Comparison of ENCODE assay signal across 5 fruit fly cellular contexts in genomic region chrX:17856458-17857277, dm6.
A peak's percentile ranks its signal among the peaks of the same experiment; 100 is the strongest.
TF ChIP-seq lines count a peak whose summit lies in the region.

Srx (plus strand) TSS chrX:17856974.

- no peak for TF ChIP-seq CTCF in whole organism, embryonic (GFP tag; optimal IDR thresholded peaks at IDR 0.05; lab: Kevin White, UChicago)

TF ChIP-seq in whole organism, adult, 20 proteins besides CTCF, POLR2A, EP300 and RAD21:
- TF ChIP-seq cnc (optimal IDR thresholded peaks at IDR 0.05; lab: Kevin White, UChicago) (no peak), kay (GFP tag; lab: Kevin White, UChicago; ENCODE audit: borderline replicate concordance) (no peak), bab1 (GFP tag; optimal IDR thresholded peaks at IDR 0.05; lab: Kevin White, UChicago) (peak; percentile 25), ovo (GFP tag; optimal IDR thresholded peaks at IDR 0.05; lab: Kevin White, UChicago) (peak; percentile 34), CG11617 (GFP tag; optimal IDR thresholded peaks at IDR 0.05; lab: Kevin White, UChicago) (peak; percentile 60), Clk (GFP tag; optimal IDR thresholded peaks at IDR 0.05; lab: Kevin White, UChicago) (no peak), CG1620 (GFP tag; optimal IDR thresholded peaks at IDR 0.05; lab: Kevin White, UChicago) (peak; percentile 54), cic (GFP tag; optimal IDR thresholded peaks at IDR 0.05; lab: Kevin White, UChicago) (peak; percentile 45), CG14711 (tag; optimal IDR thresholded peaks at IDR 0.05; lab: Kevin White, UChicago) (peak; percentile 89), pad (GFP tag; optimal IDR thresholded peaks at IDR 0.05; lab: Kevin White, UChicago) (peak; percentile 51), toe (GFP tag; optimal IDR thresholded peaks at IDR 0.05; lab: Kevin White, UChicago) (peak; percentile 64), CG33017 (tag; optimal IDR thresholded peaks at IDR 0.05; lab: Kevin White, UChicago) (no peak), tj (GFP tag; optimal IDR thresholded peaks at IDR 0.05; lab: Kevin White, UChicago) (peak; percentile 49), Mnt (GFP tag; optimal IDR thresholded peaks at IDR 0.05; lab: Kevin White, UChicago) (peak; percentile 59), CG7101 (tag; optimal IDR thresholded peaks at IDR 0.05; lab: Kevin White, UChicago) (peak; percentile 35)
TF ChIP-seq in whole organism, adult: peak in this region for 11.

TF ChIP-seq in whole organism, embryonic, 481 proteins besides CTCF, POLR2A, EP300 and RAD21 (continues in another document):
- TF ChIP-seq pzg (GFP tag; optimal IDR thresholded peaks at IDR 0.05; lab: Kevin White, UChicago) = peak; percentile 52
- TF ChIP-seq nom (GFP tag; optimal IDR thresholded peaks at IDR 0.05; lab: Kevin White, UChicago) = peak; percentile 37
- peak; percentile 60 for TF ChIP-seq CG18599 (GFP tag; optimal IDR thresholded peaks at IDR 0.05; lab: Kevin White, UChicago)
- TF ChIP-seq CG30431 (GFP tag; optimal IDR thresholded peaks at IDR 0.05; lab: Kevin White, UChicago) = no peak
- peak; percentile 27 for TF ChIP-seq CG12659 (GFP tag; optimal IDR thresholded peaks at IDR 0.05; lab: Kevin White, UChicago)
- TF ChIP-seq CG34376 (GFP tag; optimal IDR thresholded peaks at IDR 0.05; lab: Kevin White, UChicago) = peak; percentile 79
- peak in 1 of 2 experiments; percentile 33 for TF ChIP-seq dpn (GFP tag; optimal IDR thresholded peaks at IDR 0.05; lab: Kevin White, UChicago)
- no peak for TF ChIP-seq Hmx (GFP tag; optimal IDR thresholded peaks at IDR 0.05; lab: Kevin White, UChicago)
- no peak for TF ChIP-seq lov (optimal IDR thresholded peaks at IDR 0.05; lab: Kevin White, UChicago)
- TF ChIP-seq lov (GFP tag; IDR thresholded peaks at IDR 0.05; lab: Robert Waterston, UW) = no peak
- TF ChIP-seq CG13123 (GFP tag; optimal IDR thresholded peaks at IDR 0.05; lab: Kevin White, UChicago) = no peak
- TF ChIP-seq CG10543 (GFP tag; optimal IDR thresholded peaks at IDR 0.05; lab: Kevin White, UChicago) = peak; percentile 77
- peak; percentile 50 for TF ChIP-seq exex (tag; optimal IDR thresholded peaks at IDR 0.05; lab: Kevin White, UChicago)
- TF ChIP-seq CG17359 (tag; optimal IDR thresholded peaks at IDR 0.05; lab: Kevin White, UChicago) = peak; percentile 19
- TF ChIP-seq CG1792 (GFP tag; optimal IDR thresholded peaks at IDR 0.05; lab: Kevin White, UChicago) = no peak
- TF ChIP-seq CG32532 (GFP tag; IDR thresholded peaks at IDR 0.05; lab: Robert Waterston, UW) = no peak
- TF ChIP-seq en (GFP tag; optimal IDR thresholded peaks at IDR 0.05; lab: Kevin White, UChicago) = no peak
- peak; percentile 15 for TF ChIP-seq CG10209 (GFP tag; optimal IDR thresholded peaks at IDR 0.05; lab: Kevin White, UChicago)
- TF ChIP-seq zfh1 (GFP tag; IDR thresholded peaks at IDR 0.05; lab: Robert Waterston, UW) = 0 out of 3 replicates have a peak, but pooled peaks have one; percentile 20

TF ChIP-seq in whole organism, prepupa, 60 proteins besides CTCF, POLR2A, EP300 and RAD21 (continues in another document):
- TF ChIP-seq Sox14 (GFP tag; optimal IDR thresholded peaks at IDR 0.05; lab: Kevin White, UChicago) (peak; percentile 23), CG11902 (GFP tag; optimal IDR thresholded peaks at IDR 0.05; lab: Kevin White, UChicago) (no peak), acj6 (GFP tag; optimal IDR thresholded peaks at IDR 0.05; lab: Kevin White, UChicago) (peak; percentile 15), Gug (GFP tag; IDR thresholded peaks at IDR 0.05; lab: Robert Waterston, UW) (no peak), CG34406 (GFP tag; optimal IDR thresholded peaks at IDR 0.05; lab: Kevin White, UChicago) (no peak), CG31627 (GFP tag; optimal IDR thresholded peaks at IDR 0.05; lab: Kevin White, UChicago) (peak; percentile 28), topi (GFP tag; optimal IDR thresholded peaks at IDR 0.05; lab: Kevin White, UChicago) (peak; percentile 21), OdsH (GFP tag; optimal IDR thresholded peaks at IDR 0.05; lab: Kevin White, UChicago) (no peak), CG10669 (GFP tag; optimal IDR thresholded peaks at IDR 0.05; lab: Kevin White, UChicago) (no peak), CG3919 (GFP tag; optimal IDR thresholded peaks at IDR 0.05; lab: Kevin White, UChicago) (no peak), CG6808 (GFP tag; optimal IDR thresholded peaks at IDR 0.05; lab: Kevin White, UChicago) (peak; percentile 60), ss (GFP tag; optimal IDR thresholded peaks at IDR 0.05; lab: Kevin White, UChicago) (peak in 1 of 2 experiments; percentile 52), vri (GFP tag; optimal IDR thresholded peaks at IDR 0.05; lab: Kevin White, UChicago) (peak; percentile 79), CG8319 (GFP tag; optimal IDR thresholded peaks at IDR 0.05; lab: Kevin White, UChicago) (no peak), Ets96B (tag; optimal IDR thresholded peaks at IDR 0.05; lab: Kevin White, UChicago) (peak; percentile 23), CG6276 (GFP tag; optimal IDR thresholded peaks at IDR 0.05; lab: Kevin White, UChicago) (no peak), CG10631 (GFP tag; optimal IDR thresholded peaks at IDR 0.05; lab: Kevin White, UChicago) (no peak), CG15336 (GFP tag; IDR thresholded peaks at IDR 0.05; lab: Robert Waterston, UW) (peak; percentile 50), Ets21C (GFP tag; optimal IDR thresholded peaks at IDR 0.05; lab: Kevin White, UChicago) (no peak), CG6854 (GFP tag; optimal IDR thresholded peaks at IDR 0.05; lab: Kevin White, UChicago) (no peak)

TF ChIP-seq in whole organism, pupa, 21 proteins besides CTCF, POLR2A, EP300 and RAD21:
- TF ChIP-seq Ets98B (GFP tag; IDR thresholded peaks at IDR 0.05; lab: Robert Waterston, UW) = peak; percentile 37; the same call in 1 of the 2 replicates
- TF ChIP-seq CG9948 (tag; optimal IDR thresholded peaks at IDR 0.05; lab: Kevin White, UChicago) = peak; percentile 1
- TF ChIP-seq CG4496 (GFP tag; IDR thresholded peaks at IDR 0.05; lab: Robert Waterston, UW) = peak; percentile 65; the same call in 1 of the 3 replicates
- no peak for TF ChIP-seq CG12605 (GFP tag; IDR thresholded peaks at IDR 0.05; lab: Robert Waterston, UW)
- peak; percentile 1 for TF ChIP-seq CG34367 (tag; optimal IDR thresholded peaks at IDR 0.05; lab: Kevin White, UChicago)
- TF ChIP-seq fd96Ca (GFP tag; IDR thresholded peaks at IDR 0.05; lab: Robert Waterston, UW) = peak; percentile 36; the same call in 1 of the 3 replicates
- peak; percentile 20 for TF ChIP-seq CG8159 (tag; optimal IDR thresholded peaks at IDR 0.05; lab: Kevin White, UChicago)
- peak; percentile 35; the same call in 1 of the 2 replicates for TF ChIP-seq CG32121 (GFP tag; IDR thresholded peaks at IDR 0.05; lab: Robert Waterston, UW)
- no peak for TF ChIP-seq Snoo (tag; optimal IDR thresholded peaks at IDR 0.05; lab: Kevin White, UChicago)
- TF ChIP-seq CG15710 (tag; optimal IDR thresholded peaks at IDR 0.05; lab: Kevin White, UChicago) = peak; percentile 23
- no peak for TF ChIP-seq CG8301 (tag; optimal IDR thresholded peaks at IDR 0.05; lab: Kevin White, UChicago)
- peak; percentile 56 for TF ChIP-seq EcR (GFP tag; optimal IDR thresholded peaks at IDR 0.05; lab: Kevin White, UChicago)

TF ChIP-seq in whole organism, wandering third instar larva, 38 proteins besides CTCF, POLR2A, EP300 and RAD21 (continues in another document):
- TF ChIP-seq dl (GFP tag; optimal IDR thresholded peaks at IDR 0.05; lab: Kevin White, UChicago; ENCODE audit: insufficient read depth in 1 of 2, partially characterized antibody in 2 of 2) (no peak), Sp1 (GFP tag; optimal IDR thresholded peaks at IDR 0.05; lab: Kevin White, UChicago) (peak; percentile 62), sage (GFP tag; optimal IDR thresholded peaks at IDR 0.05; lab: Kevin White, UChicago) (no peak), Dif (GFP tag; optimal IDR thresholded peaks at IDR 0.05; lab: Kevin White, UChicago; ENCODE audit: partially characterized antibody) (no peak), Jra (GFP tag; optimal IDR thresholded peaks at IDR 0.05; lab: Kevin White, UChicago) (peak; percentile 60), CG32264 (GFP tag; optimal IDR thresholded peaks at IDR 0.05; lab: Kevin White, UChicago) (no peak), br (GFP tag; optimal IDR thresholded peaks at IDR 0.05; lab: Kevin White, UChicago) (peak; percentile 59), Hr78 (GFP tag; optimal IDR thresholded peaks at IDR 0.05; lab: Kevin White, UChicago) (no peak), tai (GFP tag; optimal IDR thresholded peaks at IDR 0.05; lab: Kevin White, UChicago) (no peak), HLH106 (tag; optimal IDR thresholded peaks at IDR 0.05; lab: Kevin White, UChicago) (peak; percentile 59), rgr (GFP tag; optimal IDR thresholded peaks at IDR 0.05; lab: Kevin White, UChicago) (peak; percentile 26), Dfd (GFP tag; optimal IDR thresholded peaks at IDR 0.05; lab: Kevin White, UChicago) (no peak), dmrt93B (GFP tag; optimal IDR thresholded peaks at IDR 0.05; lab: Kevin White, UChicago) (no peak), usp (GFP tag; optimal IDR thresholded peaks at IDR 0.05; lab: Kevin White, UChicago) (no peak), foxo (GFP tag; optimal IDR thresholded peaks at IDR 0.05; lab: Kevin White, UChicago) (peak in 1 of 2 experiments; percentile 47), Mio (GFP tag; optimal IDR thresholded peaks at IDR 0.05; lab: Kevin White, UChicago) (no peak), Abd-B (GFP tag; optimal IDR thresholded peaks at IDR 0.05; lab: Kevin White, UChicago) (no peak), dsf (GFP tag; optimal IDR thresholded peaks at IDR 0.05; lab: Kevin White, UChicago; ENCODE audit: borderline replicate concordance) (no peak), Vsx2 (GFP tag; optimal IDR thresholded peaks at IDR 0.05; lab: Kevin White, UChicago; ENCODE audit: partially characterized antibody) (no peak), CrebA (GFP tag; optimal IDR thresholded peaks at IDR 0.05; lab: Kevin White, UChicago; ENCODE audit: borderline replicate concordance) (no peak), N (GFP tag; optimal IDR thresholded peaks at IDR 0.05; lab: Kevin White, UChicago) (no peak), jim (GFP tag; optimal IDR thresholded peaks at IDR 0.05; lab: Kevin White, UChicago) (peak; percentile 90), Hnf4 (GFP tag; optimal IDR thresholded peaks at IDR 0.05; lab: Kevin White, UChicago) (peak; percentile 66), h (GFP tag; optimal IDR thresholded peaks at IDR 0.05; lab: Kevin White, UChicago) (peak; percentile 59), psq (GFP tag; optimal IDR thresholded peaks at IDR 0.05; lab: Kevin White, UChicago) (peak; percentile 43), Myc (optimal IDR thresholded peaks at IDR 0.05; lab: Kevin White, UChicago) (no peak), woc (GFP tag; optimal IDR thresholded peaks at IDR 0.05; lab: Kevin White, UChicago) (no peak), sv (GFP tag; optimal IDR thresholded peaks at IDR 0.05; lab: Kevin White, UChicago) (no peak), CG9705 (GFP tag; optimal IDR thresholded peaks at IDR 0.05; lab: Kevin White, UChicago) (peak; percentile 18), ey (GFP tag; optimal IDR thresholded peaks at IDR 0.05; lab: Kevin White, UChicago) (peak; percentile 35), OdsH (GFP tag; optimal IDR thresholded peaks at IDR 0.05; lab: Kevin White, UChicago) (peak; percentile 39), Hr83 (GFP tag; optimal IDR thresholded peaks at IDR 0.05; lab: Kevin White, UChicago; ENCODE audit: poor library complexity, severe bottlenecking) (no peak)
